Worm (Caenorhabditis elegans) whole organism, midembryonic: Measurements from ENCODE around the gene sra-34.

ENCODE experiments used
- T22C8.4 ChIP-seq: fragments of 200-800 bp; sonication (Bioruptor generic); IDR thresholded peaks from 2 replicates; pipeline ENCODE4 v1.3.6; 2022; ENCODE audit warnings: missing genetic modification characterization, missing compliant biosample characterization
- cog-1 ChIP-seq: sonication (generic microtip); optimal IDR thresholded peaks from 2 replicates; lab custom pipeline; 2016; ENCODE audit warnings: missing genetic modification characterization, missing compliant biosample characterization
- flt-1 ChIP-seq: fragments of 200-800 bp; sonication (Bioruptor generic); IDR thresholded peaks from 2 replicates; pipeline ENCODE4 v1.3.6; 2022; ENCODE audit warnings: missing genetic modification characterization, missing compliant biosample characterization
- klf-2 ChIP-seq: fragments of 200-800 bp; sonication (Bioruptor generic); conservative IDR thresholded peaks from 2 replicates; pipeline ENCODE4 v1.3.6; 2022; ENCODE audit warnings: missing genetic modification reagents, missing genetic modification characterization, missing compliant biosample characterization
- med-1 ChIP-seq: sonication (generic microtip); optimal IDR thresholded peaks from 2 replicates; lab custom pipeline; 2017; ENCODE audit warnings: missing genetic modification characterization, mild to moderate bottlenecking, missing compliant biosample characterization, antibody characterized with exemption, missing genetic modification reagents; ENCODE audit not compliant: insufficient read depth
- ref-1 ChIP-seq: fragments of 200-800 bp; sonication (Bioruptor generic); conservative IDR thresholded peaks from 2 replicates; pipeline ENCODE4 v1.3.6; 2022; ENCODE audit warnings: missing genetic modification reagents, missing genetic modification characterization, missing compliant biosample characterization
- tab-1 ChIP-seq: fragments of 200-800 bp; sonication (Bioruptor generic); IDR thresholded peaks from 2 replicates; pipeline ENCODE4 v1.3.6; 2022; ENCODE audit warnings: missing genetic modification characterization, missing compliant biosample characterization
- ztf-23 ChIP-seq: fragments of 200-800 bp; sonication (Bioruptor generic); IDR thresholded peaks from 2 replicates; pipeline ENCODE4 v1.3.6; 2022; ENCODE audit warnings: missing genetic modification reagents, missing genetic modification characterization, missing compliant biosample characterization
- ztf-29 ChIP-seq: fragments of 200-800 bp; sonication (Bioruptor generic); IDR thresholded peaks from 2 replicates; pipeline ENCODE4 v1.3.6; 2022; ENCODE audit warnings: missing genetic modification reagents, missing genetic modification characterization, missing compliant biosample characterization

The sra-34 gene

ce11 chrII:4543568-4543967 is at the start of gene sra-34:
Gene sra-34, minus strand, starts transcription at chrII:4543668.
- TF ChIP-seq ref-1 (GFP tag; lab: Robert Waterston, UW) = no peak
- TF ChIP-seq T22C8.4 = no peak
- TF ChIP-seq flt-1 = no peak
- TF ChIP-seq ztf-23 (GFP tag; lab: Robert Waterston, UW) = no peak
- no peak for TF ChIP-seq cog-1 (tag; lab: Kevin White, UChicago)
- TF ChIP-seq ztf-29 = no peak
- TF ChIP-seq tab-1 = no peak
- no peak for TF ChIP-seq med-1 (GFP tag; lab: Kevin White, UChicago)
- TF ChIP-seq klf-2 (GFP tag; lab: Robert Waterston, UW) = no peak

- TF ChIP-seq ztf-23 (GFP tag; lab: Robert Waterston, UW) = no peak
- TF ChIP-seq ztf-29 = no peak
- TF ChIP-seq T22C8.4 = no peak
- TF ChIP-seq flt-1 = no peak
- TF ChIP-seq cog-1 (tag; lab: Kevin White, UChicago) = no peak
- no peak for TF ChIP-seq med-1 (GFP tag; lab: Kevin White, UChicago)
- no peak for TF ChIP-seq klf-2 (GFP tag; lab: Robert Waterston, UW)
- no peak for TF ChIP-seq ref-1 (GFP tag; lab: Robert Waterston, UW)
- TF ChIP-seq tab-1 = no peak
Observed at ce11 chrII:4590660-4591059, 47.2 kb upstream of the sra-34 start.

- no peak for TF ChIP-seq flt-1
- TF ChIP-seq ztf-23 (GFP tag; lab: Robert Waterston, UW) = no peak
- no peak for TF ChIP-seq T22C8.4
- no peak for TF ChIP-seq tab-1
- TF ChIP-seq ztf-29 = no peak
- TF ChIP-seq ref-1 (GFP tag; lab: Robert Waterston, UW) = no peak
- no peak for TF ChIP-seq klf-2 (GFP tag; lab: Robert Waterston, UW)
- TF ChIP-seq cog-1 (tag; lab: Kevin White, UChicago) = no peak
- TF ChIP-seq med-1 (GFP tag; lab: Kevin White, UChicago) = no peak
Observed at ce11 chrII:4590086-4590485, 46.6 kb upstream of the sra-34 start.

ce11 chrII:4585327-4585726 is 41.9 kb upstream of the sra-34 start:
- TF ChIP-seq tab-1 (no peak), T22C8.4 (no peak), ztf-29 (no peak), klf-2 (GFP tag; lab: Robert Waterston, UW) (no peak), ztf-23 (GFP tag; lab: Robert Waterston, UW) (no peak), ref-1 (GFP tag; lab: Robert Waterston, UW) (0 out of 2 replicates have a peak, but pooled peaks have one; percentile 25), flt-1 (0 out of 2 replicates have a peak, but pooled peaks have one; percentile 27), cog-1 (tag; lab: Kevin White, UChicago) (no peak), med-1 (GFP tag; lab: Kevin White, UChicago) (no peak)

- no peak for TF ChIP-seq ztf-23 (GFP tag; lab: Robert Waterston, UW)
- no peak for TF ChIP-seq tab-1
- TF ChIP-seq klf-2 (GFP tag; lab: Robert Waterston, UW) = no peak
- no peak for TF ChIP-seq med-1 (GFP tag; lab: Kevin White, UChicago)
- no peak for TF ChIP-seq ref-1 (GFP tag; lab: Robert Waterston, UW)
- no peak for TF ChIP-seq ztf-29
- TF ChIP-seq T22C8.4 = no peak
- TF ChIP-seq flt-1 = no peak
- TF ChIP-seq cog-1 (tag; lab: Kevin White, UChicago) = no peak
Observed at ce11 chrII:4584313-4584712, 40.8 kb upstream of the sra-34 start.

- TF ChIP-seq ztf-29 (no peak), cog-1 (tag; lab: Kevin White, UChicago) (no peak), flt-1 (no peak), ref-1 (GFP tag; lab: Robert Waterston, UW) (no peak)
Observed at ce11 chrII:4583203-4583912, 39.9 kb upstream of the sra-34 start.

- TF ChIP-seq med-1 (GFP tag; lab: Kevin White, UChicago) (no peak), ztf-29 (no peak), flt-1 (no peak), T22C8.4 (no peak), ref-1 (GFP tag; lab: Robert Waterston, UW) (no peak), ztf-23 (GFP tag; lab: Robert Waterston, UW) (no peak)
Observed at ce11 chrII:4581090-4581489, 37.6 kb upstream of the sra-34 start.

- TF ChIP-seq ztf-23 (GFP tag; lab: Robert Waterston, UW) = no peak
- peak; percentile 13; the same call in 1 of the 2 replicates for TF ChIP-seq flt-1
Observed at ce11 chrII:4579920-4580474, 36.5 kb upstream of the sra-34 start.

- TF ChIP-seq med-1 (GFP tag; lab: Kevin White, UChicago) (no peak), flt-1 (no peak), ref-1 (GFP tag; lab: Robert Waterston, UW) (no peak), cog-1 (tag; lab: Kevin White, UChicago) (no peak), ztf-23 (GFP tag; lab: Robert Waterston, UW) (no peak), T22C8.4 (no peak), tab-1 (no peak), klf-2 (GFP tag; lab: Robert Waterston, UW) (no peak), ztf-29 (no peak)
Observed at ce11 chrII:4579375-4579774, 35.9 kb upstream of the sra-34 start.

- TF ChIP-seq med-1 (GFP tag; lab: Kevin White, UChicago) (no peak), flt-1 (no peak), ref-1 (GFP tag; lab: Robert Waterston, UW) (no peak), T22C8.4 (no peak), cog-1 (tag; lab: Kevin White, UChicago) (no peak), tab-1 (no peak), klf-2 (GFP tag; lab: Robert Waterston, UW) (no peak), ztf-29 (no peak), ztf-23 (GFP tag; lab: Robert Waterston, UW) (no peak)
Observed at ce11 chrII:4577391-4577790, 33.9 kb upstream of the sra-34 start.
